Fruit fly (Drosophila melanogaster) whole organism, wandering third instar larva: ENCODE data around the gene smog.

ENCODE experiments used
- Abd-B ChIP-seq: fragments of >200 bp; optimal IDR thresholded peaks from 2 replicates; lab custom pipeline; 2017; ENCODE audit warnings: missing biosample characterization, missing genetic modification characterization
- CG32264 ChIP-seq: fragments of 200-800 bp; sonication (Bioruptor generic); optimal IDR thresholded peaks from 2 replicates; lab custom pipeline; 2016; ENCODE audit warnings: missing biosample characterization, missing genetic modification characterization
- CG9705 ChIP-seq: fragments of 200-800 bp; sonication (Bioruptor generic); optimal IDR thresholded peaks from 2 replicates; lab custom pipeline; 2018; ENCODE audit warnings: missing biosample characterization, mild to moderate bottlenecking, missing genetic modification characterization
- CrebA ChIP-seq: fragments of 200-800 bp; sonication (Bioruptor generic); optimal IDR thresholded peaks from 2 replicates; lab custom pipeline; 2016; ENCODE audit warnings: missing biosample characterization, mild to moderate bottlenecking, missing genetic modification characterization, borderline replicate concordance
- Dfd ChIP-seq: fragments of >200 bp; optimal IDR thresholded peaks from 2 replicates; lab custom pipeline; 2017; ENCODE audit warnings: missing biosample characterization, missing genetic modification characterization
- Dif ChIP-seq: fragments of 200-275, 200-300 bp; sonication (Bioruptor generic); optimal IDR thresholded peaks from 2 replicates; lab custom pipeline; 2018; ENCODE audit warnings: missing biosample characterization, missing genetic modification characterization; ENCODE audit not compliant: partially characterized antibody
- GATAd ChIP-seq: sonication (Bioruptor generic); optimal IDR thresholded peaks from 2 replicates; lab custom pipeline; 2016; ENCODE audit warnings: missing biosample characterization, missing genetic modification characterization
- HLH106 ChIP-seq: fragments of 200-800 bp; optimal IDR thresholded peaks from 3 replicates; lab custom pipeline; 2019; ENCODE audit warnings: missing biosample characterization, mild to moderate bottlenecking, missing genetic modification characterization, moderate library complexity
- Hr78 ChIP-seq: fragments of >200 bp; optimal IDR thresholded peaks from 2 replicates; lab custom pipeline; 2017; ENCODE audit warnings: missing biosample characterization, missing genetic modification characterization
- Hr83 ChIP-seq: fragments of 200-300 bp; sonication (Bioruptor generic); optimal IDR thresholded peaks from 2 replicates; lab custom pipeline; 2016; ENCODE audit warnings: missing biosample characterization, mild to moderate bottlenecking, missing genetic modification characterization, moderate library complexity; ENCODE audit not compliant: poor library complexity, severe bottlenecking
- Jra ChIP-seq: sonication (Bioruptor generic); optimal IDR thresholded peaks from 2 replicates; lab custom pipeline; 2016; ENCODE audit warnings: missing biosample characterization, missing genetic modification characterization
- Mio ChIP-seq: sonication (Bioruptor generic); optimal IDR thresholded peaks from 2 replicates; lab custom pipeline; 2016; ENCODE audit warnings: missing biosample characterization, missing genetic modification characterization
- Myc ChIP-seq: fragments of >200 bp; optimal IDR thresholded peaks from 2 replicates; lab custom pipeline; 2017
- Rel ChIP-seq, 2 experiments: fragments of 200-800 bp; sonication (Bioruptor generic) in 1 of 2; optimal IDR thresholded peaks; 2 replicates in 1 of 2; 3 replicates in 1 of 2; lab custom pipeline; 2016 to 2019; ENCODE audit warnings: mild to moderate bottlenecking in 2 of 2, missing biosample characterization in 2 of 2, missing genetic modification characterization in 2 of 2, moderate library complexity in 1 of 2
- Sp1 ChIP-seq: fragments of 200-800 bp; sonication (Bioruptor generic); optimal IDR thresholded peaks from 3 replicates; lab custom pipeline; 2019; ENCODE audit warnings: missing biosample characterization, mild to moderate bottlenecking, missing genetic modification characterization, moderate library complexity
- Vsx2 ChIP-seq: fragments of 200-300, 225-300 bp; sonication (Bioruptor generic); optimal IDR thresholded peaks from 2 replicates; lab custom pipeline; 2018; ENCODE audit warnings: missing biosample characterization, missing genetic modification characterization; ENCODE audit not compliant: partially characterized antibody
- br ChIP-seq: fragments of 200-800 bp; sonication (Bioruptor generic); optimal IDR thresholded peaks from 2 replicates; lab custom pipeline; 2016; ENCODE audit warnings: missing biosample characterization, missing genetic modification characterization
- foxo ChIP-seq, 2 experiments: fragments of 200-800 bp; sonication (Bioruptor generic); optimal IDR thresholded peaks; 2 replicates in 1 of 2; 3 replicates in 1 of 2; lab custom pipeline; 2016 to 2017; ENCODE audit warnings: missing biosample characterization in 2 of 2, missing genetic modification characterization in 2 of 2
- fru ChIP-seq: fragments of 200-800 bp; sonication (Bioruptor generic); optimal IDR thresholded peaks from 3 replicates; lab custom pipeline; 2016; ENCODE audit warnings: missing biosample characterization, mild to moderate bottlenecking, missing genetic modification characterization
- h ChIP-seq: fragments of 200-800 bp; sonication (Bioruptor generic); optimal IDR thresholded peaks from 3 replicates; lab custom pipeline; 2016; ENCODE audit warnings: missing biosample characterization, mild to moderate bottlenecking, missing genetic modification characterization
- jim ChIP-seq: fragments of 175-275, 200-325 bp; sonication (Bioruptor generic); optimal IDR thresholded peaks from 2 replicates; lab custom pipeline; 2016; ENCODE audit warnings: missing biosample characterization, mild to moderate bottlenecking, missing genetic modification characterization
- lola ChIP-seq: fragments of >200 bp; optimal IDR thresholded peaks from 2 replicates; lab custom pipeline; 2017; ENCODE audit warnings: missing biosample characterization, missing genetic modification characterization
- pan ChIP-seq: fragments of >200 bp; optimal IDR thresholded peaks from 2 replicates; lab custom pipeline; 2017
- psq ChIP-seq: fragments of 200-800 bp; sonication (Bioruptor generic); optimal IDR thresholded peaks from 3 replicates; lab custom pipeline; 2017; ENCODE audit warnings: missing biosample characterization, mild to moderate bottlenecking, missing genetic modification characterization, moderate library complexity
- rgr ChIP-seq: fragments of 200-800 bp; sonication (Bioruptor generic); optimal IDR thresholded peaks from 3 replicates; lab custom pipeline; 2016; ENCODE audit warnings: missing biosample characterization, mild to moderate bottlenecking, missing genetic modification characterization
- sage ChIP-seq: fragments of 200-800 bp; sonication (Bioruptor generic); optimal IDR thresholded peaks from 2 replicates; lab custom pipeline; 2016; ENCODE audit warnings: missing biosample characterization, mild to moderate bottlenecking, missing genetic modification characterization
- sv ChIP-seq: fragments of 200-800 bp; sonication (Bioruptor generic); optimal IDR thresholded peaks from 3 replicates; lab custom pipeline; 2016; ENCODE audit warnings: missing biosample characterization, missing genetic modification characterization
- usp ChIP-seq: fragments of >200 bp; optimal IDR thresholded peaks from 2 replicates; lab custom pipeline; 2017; ENCODE audit warnings: missing biosample characterization, missing genetic modification characterization

The smog gene

DNA sequence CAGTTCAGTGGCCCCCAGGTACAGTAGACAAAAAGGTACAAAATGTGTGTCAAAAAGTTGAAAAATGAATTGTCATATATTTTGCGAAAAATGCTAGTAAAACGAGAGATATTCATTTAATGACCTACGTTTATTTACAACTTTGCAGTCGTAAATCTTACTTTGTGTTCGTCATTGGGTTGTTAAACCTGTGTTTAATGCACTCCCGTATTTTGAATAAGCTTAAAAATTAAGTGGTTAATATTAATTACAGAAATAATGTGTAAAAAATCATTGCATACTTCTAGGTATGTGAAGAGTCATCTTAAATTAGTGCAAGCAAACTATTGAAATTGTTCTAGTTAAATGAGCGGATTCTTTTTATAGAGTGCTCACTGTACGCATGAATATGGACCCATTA is 35.9 kb downstream of the smog start:
- TF ChIP-seq HLH106 (tag; lab: Kevin White, UChicago): peak; percentile 14
- TF ChIP-seq usp (GFP tag; lab: Kevin White, UChicago): no peak
- no peak for TF ChIP-seq CG9705 (GFP tag; lab: Kevin White, UChicago)
- no peak for TF ChIP-seq sage (GFP tag; lab: Kevin White, UChicago)
- no peak for TF ChIP-seq Hr78 (GFP tag; lab: Kevin White, UChicago)
- TF ChIP-seq sv (GFP tag; lab: Kevin White, UChicago): no peak
- TF ChIP-seq foxo (GFP tag; optimal IDR thresholded peaks at IDR 0.05; lab: Kevin White, UChicago): no peak

dm6 chr2L:4889451-4890045 is 36.9 kb downstream of the smog start, which contains the start of gene CG15625:
Gene CG15625 (plus strand): TSS chr2L:4889995.
- no peak for TF ChIP-seq usp (GFP tag; lab: Kevin White, UChicago)
- TF ChIP-seq Dif (GFP tag; lab: Kevin White, UChicago): no peak
- TF ChIP-seq jim (GFP tag; lab: Kevin White, UChicago): no peak
- no peak for TF ChIP-seq HLH106 (tag; lab: Kevin White, UChicago)
- no peak for TF ChIP-seq rgr (GFP tag; lab: Kevin White, UChicago)

dm6 chr2L:4891914-4892469 is 39.3 kb downstream of the smog start, which contains the start of gene CG3036:
Gene CG3036 (plus strand): TSS chr2L:4892112.
- TF ChIP-seq rgr (GFP tag; lab: Kevin White, UChicago) (peak; percentile 54), psq (GFP tag; lab: Kevin White, UChicago) (peak; percentile 10), h (GFP tag; lab: Kevin White, UChicago) (peak; percentile 41), br (peak; percentile 42), Hr83 (GFP tag; lab: Kevin White, UChicago) (peak; percentile 33), HLH106 (tag; lab: Kevin White, UChicago) (no peak), Abd-B (no peak), fru (peak; percentile 20), usp (GFP tag; lab: Kevin White, UChicago) (no peak), Rel (GFP tag; optimal IDR thresholded peaks at IDR 0.05; lab: Kevin White, UChicago) (no peak), Rel (tag; optimal IDR thresholded peaks at IDR 0.05; lab: Kevin White, UChicago) (peak; percentile 40), Dif (GFP tag; lab: Kevin White, UChicago) (peak; percentile 42), CrebA (GFP tag; lab: Kevin White, UChicago) (peak; percentile 3), GATAd (GFP tag; lab: Kevin White, UChicago) (no peak), Sp1 (peak; percentile 22), sv (GFP tag; lab: Kevin White, UChicago) (no peak), foxo (GFP tag; optimal IDR thresholded peaks at IDR 0.05; lab: Kevin White, UChicago) (peak in 1 of 2 experiments; percentile 32)
- TF ChIP-seq, all 38 proteins: peak for 11

DNA sequence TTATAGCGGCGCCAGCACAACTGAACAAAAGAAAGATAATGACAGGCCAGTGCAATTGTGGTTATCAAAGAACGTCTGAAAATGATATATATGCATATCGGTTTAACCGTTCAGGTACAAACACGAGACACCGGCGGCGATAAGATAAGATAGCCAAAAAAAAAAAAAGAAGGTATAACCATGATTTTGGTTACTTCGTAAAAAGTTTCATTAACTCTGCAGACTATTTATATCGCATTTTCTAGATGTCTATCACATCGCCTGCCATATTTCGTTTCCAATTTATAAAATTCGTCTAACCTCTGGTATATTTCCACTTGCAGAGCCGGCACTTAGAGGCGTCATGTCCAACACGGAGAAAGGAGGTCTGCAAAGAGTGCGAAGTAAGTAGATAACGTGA is 40.9 kb downstream of the smog start:
- TF ChIP-seq CG32264 (GFP tag; lab: Kevin White, UChicago) (no peak), Dfd (no peak), pan (no peak), psq (GFP tag; lab: Kevin White, UChicago) (no peak), lola (GFP tag; lab: Kevin White, UChicago) (no peak), sv (GFP tag; lab: Kevin White, UChicago) (no peak), Rel (GFP tag; optimal IDR thresholded peaks at IDR 0.05; lab: Kevin White, UChicago) (no peak), Rel (tag; optimal IDR thresholded peaks at IDR 0.05; lab: Kevin White, UChicago) (no peak), Hr78 (GFP tag; lab: Kevin White, UChicago) (no peak), Mio (GFP tag; lab: Kevin White, UChicago) (no peak), usp (GFP tag; lab: Kevin White, UChicago) (no peak), foxo (GFP tag; optimal IDR thresholded peaks at IDR 0.05; lab: Kevin White, UChicago) (no peak), fru (no peak), jim (GFP tag; lab: Kevin White, UChicago) (no peak), Jra (no peak), Myc (lab: Kevin White, UChicago) (no peak), Vsx2 (no peak), GATAd (GFP tag; lab: Kevin White, UChicago) (no peak), Abd-B (no peak), Dif (GFP tag; lab: Kevin White, UChicago) (no peak)

DNA sequence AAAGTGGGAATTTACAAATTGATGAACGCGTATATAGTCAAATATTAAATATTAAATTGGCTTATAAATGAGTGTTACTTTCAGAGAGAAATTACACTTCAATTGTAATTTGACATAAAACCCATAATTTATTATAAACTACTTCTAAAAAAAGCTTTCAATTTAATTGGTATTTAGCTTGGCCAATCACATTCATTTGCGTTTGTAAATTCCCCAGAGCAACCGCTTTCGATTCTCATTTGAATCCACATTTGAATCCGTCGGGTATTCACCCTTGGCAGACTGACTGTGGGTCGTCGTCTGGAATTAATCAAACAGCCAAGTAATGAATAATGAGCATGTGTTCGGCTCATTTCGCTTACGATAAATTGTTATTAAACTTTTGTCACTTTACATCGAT is 43.2 kb downstream of the smog start:
- TF ChIP-seq h (GFP tag; lab: Kevin White, UChicago): no peak
- TF ChIP-seq Rel (GFP tag; optimal IDR thresholded peaks at IDR 0.05; lab: Kevin White, UChicago): no peak
- peak; percentile 74 for TF ChIP-seq Rel (tag; optimal IDR thresholded peaks at IDR 0.05; lab: Kevin White, UChicago)
